Fruit fly (Drosophila melanogaster) S2 (cell line): ENCODE data around the gene Ndfip.

ENCODE experiments used
- CG8478 ChIP-seq: fragments of >200 bp; optimal IDR thresholded peaks from 2 replicates; lab custom pipeline; 2018
- CTCF ChIP-seq, 2 experiments: fragments of >200 bp; optimal IDR thresholded peaks; 2 replicates each; lab custom pipeline; 2018

- TF ChIP-seq CTCF (optimal IDR thresholded peaks at IDR 0.05; lab: Kevin White, UChicago): peak in 1 of 2 experiments; percentile 34
- no peak for TF ChIP-seq CG8478 (lab: Kevin White, UChicago)
These were observed 15.1 kb upstream of the Ndfip start, which contains the start of gene Crtc for dm6 chr3L:17668945-17669779.
